Fruit fly (Drosophila melanogaster): ENCODE results near the gene CG7985.
A peak's percentile ranks its signal among the peaks of the same experiment; 100 is the strongest.

- peak; percentile 40 for TF ChIP-seq achi (GFP tag; optimal IDR thresholded peaks at IDR 0.05)
- peak in 1 of 2 experiments; percentile 36 for TF ChIP-seq salr (GFP tag; optimal IDR thresholded peaks at IDR 0.05)
- peak; percentile 6 to 34 for TF ChIP-seq ss (GFP tag; optimal IDR thresholded peaks at IDR 0.05)
- TF ChIP-seq CG34406 (GFP tag; optimal IDR thresholded peaks at IDR 0.05): peak; percentile 55
- TF ChIP-seq net (GFP tag; optimal IDR thresholded peaks at IDR 0.05): peak; percentile 20
- TF ChIP-seq Hr4 (GFP tag; optimal IDR thresholded peaks at IDR 0.05): no peak
- TF ChIP-seq Ets96B (tag; optimal IDR thresholded peaks at IDR 0.05): peak; percentile 26
- peak; percentile 55 for TF ChIP-seq pdm3 (GFP tag; optimal IDR thresholded peaks at IDR 0.05)
- TF ChIP-seq fd85E (GFP tag; optimal IDR thresholded peaks at IDR 0.05): no peak
These were observed 42.2 kb upstream of the CG7985 start for dm6 chr3R:18157459-18157858.

Data from whole organism, prepupa.